Worm (Caenorhabditis elegans) whole organism, late embryonic: ENCODE results near the gene Y7A5A.3.

Source experiments
- ceh-48 ChIP-seq: sonication (generic microtip); optimal IDR thresholded peaks from 2 replicates; lab custom pipeline; 2016; ENCODE audit warnings: missing genetic modification characterization, inconsistent platforms, missing compliant biosample characterization
- fkh-10 ChIP-seq: fragments of 150-350 bp; optimal IDR thresholded peaks from 2 replicates; lab custom pipeline; 2014; ENCODE audit warnings: missing biosample characterization, missing genetic modification reagents, missing genetic modification characterization
- lim-6 ChIP-seq: sonication (generic microtip); optimal IDR thresholded peaks from 2 replicates; lab custom pipeline; 2016; ENCODE audit warnings: missing genetic modification characterization, missing compliant biosample characterization

ce11 chrX:15759222-15759621 is 25.2 kb downstream of the Y7A5A.3 start:
- TF ChIP-seq ceh-48 (tag; lab: Kevin White, UChicago) = no peak
- TF ChIP-seq fkh-10 = no peak
- no peak for TF ChIP-seq lim-6 (tag; lab: Kevin White, UChicago)
